Fruit fly (Drosophila melanogaster) whole organism, embryonic: ENCODE measurements around the gene cass.
A peak's percentile ranks its signal among the peaks of the same experiment; 100 is the strongest.

Source experiments
- C15 ChIP-seq: fragments of 200-800 bp; sonication (Bioruptor generic); IDR thresholded peaks from 3 replicates; pipeline ENCODE4 v1.3.6; 2022; ENCODE audit warnings: missing biosample characterization, missing genetic modification characterization
- CG10209 ChIP-seq: fragments of 200-800 bp; sonication (Bioruptor generic); optimal IDR thresholded peaks from 3 replicates; lab custom pipeline; 2017; ENCODE audit warnings: missing biosample characterization, mild to moderate bottlenecking, missing genetic modification characterization, missing genetic modification reagents
- CG10267 ChIP-seq: fragments of 200-800 bp; sonication (Bioruptor generic); optimal IDR thresholded peaks from 2 replicates; lab custom pipeline; 2018; ENCODE audit warnings: missing biosample characterization, mild to moderate bottlenecking, missing genetic modification characterization, moderate library complexity
- CG10462 ChIP-seq: fragments of 200-800 bp; sonication (Bioruptor generic); optimal IDR thresholded peaks from 2 replicates; lab custom pipeline; 2016; ENCODE audit warnings: missing biosample characterization, missing genetic modification characterization
- CG11093 ChIP-seq: fragments of 200-800 bp; sonication (Bioruptor generic); IDR thresholded peaks from 3 replicates; pipeline ENCODE4 v1.3.6; 2022; ENCODE audit warnings: missing biosample characterization, missing genetic modification characterization
- CG11398 ChIP-seq: fragments of 200-800 bp; sonication (Bioruptor generic); optimal IDR thresholded peaks from 2 replicates; lab custom pipeline; 2016; ENCODE audit warnings: missing biosample characterization, missing genetic modification characterization
- CG11504 ChIP-seq: fragments of 200-800 bp; sonication (Bioruptor generic); optimal IDR thresholded peaks from 3 replicates; lab custom pipeline; 2019; ENCODE audit warnings: missing biosample characterization, mild to moderate bottlenecking, missing genetic modification characterization, moderate library complexity
- CG11723 ChIP-seq: fragments of 200-800 bp; sonication (Bioruptor generic); optimal IDR thresholded peaks from 2 replicates; lab custom pipeline; 2017; ENCODE audit warnings: missing biosample characterization, mild to moderate bottlenecking, missing genetic modification characterization
- CG12299 ChIP-seq: fragments of 200-800 bp; sonication (Bioruptor generic); optimal IDR thresholded peaks from 2 replicates; lab custom pipeline; 2018; ENCODE audit warnings: missing biosample characterization, mild to moderate bottlenecking, missing genetic modification characterization
- CG12744 ChIP-seq: fragments of 200-800 bp; sonication (Bioruptor generic); optimal IDR thresholded peaks from 2 replicates; lab custom pipeline; 2016; ENCODE audit warnings: missing biosample characterization, missing genetic modification characterization
- CG13296 ChIP-seq: fragments of 200-800 bp; sonication (Bioruptor generic); optimal IDR thresholded peaks from 3 replicates; lab custom pipeline; 2018; ENCODE audit warnings: missing biosample characterization, mild to moderate bottlenecking, missing genetic modification characterization
- CG14667 ChIP-seq: fragments of 200-800 bp; sonication (Bioruptor generic); IDR thresholded peaks from 2 replicates; pipeline ENCODE4 v1.3.6; 2022; ENCODE audit warnings: missing biosample characterization, missing genetic modification characterization
- CG1529 ChIP-seq: fragments of 200-800 bp; sonication (Bioruptor generic); optimal IDR thresholded peaks from 3 replicates; lab custom pipeline; 2018; ENCODE audit warnings: missing biosample characterization, missing genetic modification characterization
- CG1602 ChIP-seq: fragments of 200-800 bp; sonication (Bioruptor generic); optimal IDR thresholded peaks from 3 replicates; lab custom pipeline; 2016; ENCODE audit warnings: missing biosample characterization, missing genetic modification characterization
- CG1603 ChIP-seq: fragments of 200-800 bp; sonication (Bioruptor generic); optimal IDR thresholded peaks from 2 replicates; lab custom pipeline; 2019; ENCODE audit warnings: missing biosample characterization, mild to moderate bottlenecking, missing genetic modification characterization, moderate library complexity
- CG17359 ChIP-seq: fragments of 200-800 bp; sonication (Bioruptor generic); optimal IDR thresholded peaks from 3 replicates; lab custom pipeline; 2018; ENCODE audit warnings: missing biosample characterization, mild to moderate bottlenecking, missing genetic modification characterization, moderate library complexity
- CG17829 ChIP-seq: fragments of 200-800 bp; optimal IDR thresholded peaks from 2 replicates; lab custom pipeline; 2019; ENCODE audit warnings: missing biosample characterization, mild to moderate bottlenecking, missing genetic modification characterization, moderate library complexity
- CG18262 ChIP-seq: fragments of 200-800 bp; optimal IDR thresholded peaks from 3 replicates; lab custom pipeline; 2019; ENCODE audit warnings: missing biosample characterization, mild to moderate bottlenecking, missing genetic modification characterization, moderate library complexity
- CG2129 ChIP-seq: fragments of 200-800 bp; sonication (Bioruptor generic); IDR thresholded peaks from 2 replicates; pipeline ENCODE4 v1.3.6; 2022; ENCODE audit warnings: missing biosample characterization, missing genetic modification characterization; ENCODE audit not compliant: partially characterized antibody
- CG30020 ChIP-seq: fragments of 200-800 bp; optimal IDR thresholded peaks from 2 replicates; lab custom pipeline; 2019; ENCODE audit warnings: missing biosample characterization, mild to moderate bottlenecking, missing genetic modification characterization, moderate library complexity
- CG3281 ChIP-seq: fragments of 200-800 bp; sonication (Bioruptor generic); optimal IDR thresholded peaks from 3 replicates; lab custom pipeline; 2017; ENCODE audit warnings: missing biosample characterization, mild to moderate bottlenecking, missing genetic modification characterization
- CG34376 ChIP-seq: fragments of 200-800 bp; sonication (Bioruptor generic); optimal IDR thresholded peaks from 2 replicates; lab custom pipeline; 2018; ENCODE audit warnings: missing biosample characterization, mild to moderate bottlenecking, missing genetic modification characterization
- CG3838 ChIP-seq: fragments of 200-800 bp; sonication (Bioruptor generic); optimal IDR thresholded peaks from 3 replicates; lab custom pipeline; 2016; ENCODE audit warnings: missing biosample characterization, missing genetic modification characterization
- CG43689 ChIP-seq: fragments of 200-800 bp; sonication (Bioruptor generic); IDR thresholded peaks from 2 replicates; pipeline ENCODE4 v1.3.6; 2022; ENCODE audit warnings: missing biosample characterization, missing genetic modification characterization
- CG6854 ChIP-seq: fragments of 200-800 bp; sonication (Bioruptor generic); optimal IDR thresholded peaks from 3 replicates; lab custom pipeline; 2017; ENCODE audit warnings: missing biosample characterization, mild to moderate bottlenecking, missing genetic modification characterization
- CG8765 ChIP-seq: fragments of 200-800 bp; sonication (Bioruptor generic); IDR thresholded peaks from 2 replicates; pipeline ENCODE4 v1.3.6; 2022; ENCODE audit warnings: missing biosample characterization, missing genetic modification characterization
- CG9215 ChIP-seq: fragments of 200-800 bp; sonication (Bioruptor generic); IDR thresholded peaks from 2 replicates; pipeline ENCODE4 v1.3.6; 2022; ENCODE audit warnings: missing biosample characterization, missing genetic modification characterization
- CG9437 ChIP-seq: fragments of 200-800 bp; sonication (Bioruptor generic); optimal IDR thresholded peaks from 2 replicates; lab custom pipeline; 2018; ENCODE audit warnings: missing biosample characterization, mild to moderate bottlenecking, missing genetic modification characterization
- CrebB ChIP-seq: fragments of 200-800 bp; sonication (Bioruptor generic); optimal IDR thresholded peaks from 3 replicates; lab custom pipeline; 2018; ENCODE audit warnings: missing biosample characterization, mild to moderate bottlenecking, missing genetic modification characterization
- HHEX ChIP-seq: fragments of 200-800 bp; sonication (Bioruptor generic); optimal IDR thresholded peaks from 3 replicates; lab custom pipeline; 2017; ENCODE audit warnings: missing biosample characterization, mild to moderate bottlenecking, missing genetic modification characterization, missing genetic modification reagents
- HLH4C ChIP-seq: fragments of 200-800 bp; sonication (Bioruptor generic); IDR thresholded peaks from 3 replicates; pipeline ENCODE4 v1.3.6; 2022; ENCODE audit warnings: missing biosample characterization, missing genetic modification characterization; ENCODE audit not compliant: partially characterized antibody
- Hsf ChIP-seq: fragments of 200-800 bp; sonication (Bioruptor generic); optimal IDR thresholded peaks from 3 replicates; lab custom pipeline; 2016; ENCODE audit warnings: missing biosample characterization, missing genetic modification characterization
- MTF-1 ChIP-seq: fragments of 200-800 bp; sonication (Bioruptor generic); optimal IDR thresholded peaks from 2 replicates; lab custom pipeline; 2018; ENCODE audit warnings: missing biosample characterization, mild to moderate bottlenecking, missing genetic modification characterization, borderline replicate concordance
- Optix ChIP-seq: fragments of 200-800 bp; sonication (Bioruptor generic); IDR thresholded peaks from 3 replicates; pipeline ENCODE4 v1.3.6; 2022; ENCODE audit warnings: missing biosample characterization, missing genetic modification characterization
- Vsx1 ChIP-seq: fragments of 200-800 bp; sonication (Bioruptor generic); optimal IDR thresholded peaks from 2 replicates; lab custom pipeline; 2017; ENCODE audit warnings: missing biosample characterization, mild to moderate bottlenecking, missing genetic modification characterization, missing genetic modification reagents
- ash1 ChIP-seq: fragments of 200-800 bp; sonication (Bioruptor generic); optimal IDR thresholded peaks from 2 replicates; lab custom pipeline; 2018; ENCODE audit warnings: missing biosample characterization, mild to moderate bottlenecking, missing genetic modification characterization
- bab2 ChIP-seq: fragments of 200-800 bp; sonication (Bioruptor generic); optimal IDR thresholded peaks from 2 replicates; lab custom pipeline; 2016; ENCODE audit warnings: missing biosample characterization, missing genetic modification characterization
- chn ChIP-seq: fragments of 200-800 bp; sonication (Bioruptor generic); optimal IDR thresholded peaks from 2 replicates; lab custom pipeline; 2016; ENCODE audit warnings: missing biosample characterization, missing genetic modification characterization
- dmrt11E ChIP-seq: fragments of 200-800 bp; sonication (Bioruptor generic); optimal IDR thresholded peaks from 3 replicates; lab custom pipeline; 2018; ENCODE audit warnings: missing biosample characterization, mild to moderate bottlenecking, missing genetic modification characterization, moderate library complexity
- eve ChIP-seq, 2 experiments: fragments of >200 bp; optimal IDR thresholded peaks; 2 replicates each; lab custom pipeline; 2017; ENCODE audit warnings: missing biosample characterization in 2 of 2, missing genetic modification characterization in 2 of 2
- fd3F ChIP-seq: fragments of 200-800 bp; sonication (Bioruptor generic); optimal IDR thresholded peaks from 2 replicates; lab custom pipeline; 2018; ENCODE audit warnings: missing biosample characterization, mild to moderate bottlenecking, missing genetic modification characterization, moderate library complexity
- gcm2 ChIP-seq: fragments of 200-800 bp; sonication (Bioruptor generic); optimal IDR thresholded peaks from 2 replicates; lab custom pipeline; 2016; ENCODE audit warnings: missing biosample characterization, missing genetic modification characterization
- ham ChIP-seq: fragments of 200-800 bp; sonication (Bioruptor generic); IDR thresholded peaks from 2 replicates; pipeline ENCODE4 v1.3.6; 2022; ENCODE audit warnings: missing biosample characterization, missing genetic modification characterization
- maf-S ChIP-seq: fragments of 200-800 bp; sonication (Bioruptor generic); optimal IDR thresholded peaks from 2 replicates; lab custom pipeline; 2016; ENCODE audit warnings: missing biosample characterization, missing genetic modification characterization
- pum ChIP-seq: fragments of 200-800 bp; sonication (Bioruptor generic); optimal IDR thresholded peaks from 2 replicates; lab custom pipeline; 2016; ENCODE audit warnings: missing biosample characterization, missing genetic modification characterization
- sens ChIP-seq: fragments of 200-800 bp; sonication (Bioruptor generic); peaks from one replicate; lab custom pipeline; 2016; ENCODE audit warnings: missing biosample characterization, missing genetic modification characterization
- sug ChIP-seq: fragments of 200-800 bp; optimal IDR thresholded peaks from 2 replicates; lab custom pipeline; 2019; ENCODE audit warnings: missing biosample characterization, mild to moderate bottlenecking, missing genetic modification characterization, moderate library complexity
- ttk ChIP-seq: fragments of 200-800 bp; sonication (Bioruptor generic); IDR thresholded peaks from 2 replicates; pipeline ENCODE4 v2.1.2; 2022; ENCODE audit warnings: missing biosample characterization, missing genetic modification characterization
- yki ChIP-seq: fragments of >200 bp; optimal IDR thresholded peaks from 3 replicates; lab custom pipeline; 2018
- zfh1 ChIP-seq: fragments of 200-800 bp; sonication (Bioruptor generic); IDR thresholded peaks from 3 replicates; pipeline ENCODE4 v1.3.6; 2022; ENCODE audit warnings: missing biosample characterization, missing genetic modification characterization
- zfh2 ChIP-seq: fragments of 200-800 bp; sonication (Bioruptor generic); optimal IDR thresholded peaks from 2 replicates; lab custom pipeline; 2016; ENCODE audit warnings: missing biosample characterization, missing genetic modification characterization

The cass gene

DNA sequence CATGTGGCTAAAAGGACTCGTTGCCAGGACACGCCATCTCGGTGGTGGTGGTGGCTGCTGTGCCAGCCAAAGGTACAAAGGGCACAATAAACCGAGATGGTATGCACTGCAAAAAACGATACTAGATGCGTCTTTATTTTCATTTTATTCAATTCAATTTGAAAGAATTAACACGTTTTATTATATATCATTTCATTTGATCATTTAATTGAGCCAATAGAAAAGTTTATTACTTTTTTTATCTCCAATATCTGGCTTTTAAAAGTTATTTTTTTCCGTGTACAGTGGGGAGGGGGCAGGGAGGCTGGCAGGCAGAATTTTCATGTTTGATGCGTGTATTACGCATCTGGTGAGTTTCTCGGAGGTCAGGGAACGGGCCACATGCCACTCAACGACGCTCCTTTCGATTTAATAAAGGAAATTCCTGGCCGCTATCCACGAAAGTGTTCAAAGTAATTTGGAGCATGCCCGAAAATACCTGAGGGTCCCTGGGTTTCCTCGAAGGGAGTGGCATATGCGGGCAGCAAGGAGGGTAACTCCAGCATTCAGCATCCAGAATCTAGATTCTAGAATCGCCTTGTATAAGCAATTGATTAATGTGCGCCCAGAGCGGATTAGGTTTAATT is 36.5 kb upstream of the cass start (continued):
- TF ChIP-seq CG2129 (GFP tag; lab: Robert Waterston, UW) (no peak), CG1602 (GFP tag; lab: Kevin White, UChicago) (peak; percentile 83), MTF-1 (peak; percentile 61), CG11504 (tag; lab: Kevin White, UChicago) (peak; percentile 92), maf-S (GFP tag; lab: Kevin White, UChicago) (no peak), CG34376 (GFP tag; lab: Kevin White, UChicago) (peak; percentile 81), ttk (GFP tag; lab: Robert Waterston, UW) (peak; percentile 86), HLH4C (GFP tag; lab: Robert Waterston, UW) (no peak), CG17829 (tag; lab: Kevin White, UChicago) (peak; percentile 94), CG9215 (GFP tag; lab: Robert Waterston, UW) (peak; percentile 73), eve (GFP tag; optimal IDR thresholded peaks at IDR 0.05; lab: Kevin White, UChicago) (no peak), CG1603 (peak; percentile 48), CG9437 (GFP tag; lab: Kevin White, UChicago) (peak; percentile 72), CrebB (tag; lab: Kevin White, UChicago) (peak; percentile 86), zfh1 (GFP tag; lab: Robert Waterston, UW) (peak; percentile 90), Hsf (peak; percentile 81), sens (GFP tag; lab: Kevin White, UChicago) (peak; percentile 98), chn (GFP tag; lab: Kevin White, UChicago) (peak; percentile 73), ham (no peak), CG10462 (GFP tag; lab: Kevin White, UChicago) (peak; percentile 72), zfh2 (GFP tag; lab: Kevin White, UChicago) (no peak), yki (lab: Kevin White, UChicago) (no peak), CG6854 (peak; percentile 77), CG30020 (tag; lab: Kevin White, UChicago) (peak; percentile 68), gcm2 (GFP tag; lab: Kevin White, UChicago) (no peak), pum (GFP tag; lab: Kevin White, UChicago) (peak; percentile 79), CG12744 (GFP tag; lab: Kevin White, UChicago) (no peak), CG3281 (peak; percentile 81), bab2 (peak; percentile 80), CG13296 (GFP tag; lab: Kevin White, UChicago) (peak; percentile 88), ash1 (no peak), CG14667 (GFP tag; lab: Robert Waterston, UW) (peak; percentile 80), dmrt11E (tag; lab: Kevin White, UChicago) (peak; percentile 95), sug (tag; lab: Kevin White, UChicago) (no peak), Optix (GFP tag; lab: Robert Waterston, UW) (peak; percentile 27; the same call in 1 of the 3 replicates), Vsx1 (GFP tag; lab: Kevin White, UChicago) (peak; percentile 75), CG10209 (peak; percentile 84), CG1529 (GFP tag; lab: Kevin White, UChicago) (peak; percentile 79), C15 (GFP tag; lab: Robert Waterston, UW) (no peak), CG11723 (GFP tag; lab: Kevin White, UChicago) (peak; percentile 70), CG18262 (tag; lab: Kevin White, UChicago) (peak; percentile 95), CG11093 (GFP tag; lab: Robert Waterston, UW) (peak; percentile 77), CG3838 (GFP tag; lab: Kevin White, UChicago) (peak; percentile 66), CG12299 (tag; lab: Kevin White, UChicago) (peak; percentile 85), fd3F (peak; percentile 48), CG11398 (GFP tag; lab: Kevin White, UChicago) (peak; percentile 55), HHEX (GFP tag; lab: Kevin White, UChicago) (peak; percentile 86), CG8765 (GFP tag; lab: Robert Waterston, UW) (peak; percentile 78), CG17359 (tag; lab: Kevin White, UChicago) (peak; percentile 91), CG43689 (GFP tag; lab: Robert Waterston, UW) (peak; percentile 38; the same call in 1 of the 2 replicates), CG10267 (peak; percentile 87)
